Fruit fly (Drosophila melanogaster) whole organism, embryonic: Measurements from ENCODE around the gene Alp10.
A peak's percentile ranks its signal among the peaks of the same experiment; 100 is the strongest.

Source experiments
- Atf3 ChIP-seq: fragments of 200-800 bp; sonication (Bioruptor generic); optimal IDR thresholded peaks from 3 replicates; lab custom pipeline; 2016; ENCODE audit warnings: missing biosample characterization, missing genetic modification characterization
- Awh ChIP-seq: fragments of 200-800 bp; sonication (Bioruptor generic); IDR thresholded peaks from 2 replicates; pipeline ENCODE4, ENCODE4 v1.3.6; 2022; ENCODE audit warnings: missing biosample characterization, missing genetic modification characterization
- Bgb ChIP-seq: fragments of 200-800 bp; sonication (Bioruptor generic); IDR thresholded peaks from 2 replicates; pipeline ENCODE4 v1.3.6; 2022; ENCODE audit warnings: missing biosample characterization, missing genetic modification characterization; ENCODE audit not compliant: partially characterized antibody
- CG11504 ChIP-seq: fragments of 200-800 bp; sonication (Bioruptor generic); optimal IDR thresholded peaks from 3 replicates; lab custom pipeline; 2019; ENCODE audit warnings: missing biosample characterization, mild to moderate bottlenecking, missing genetic modification characterization, moderate library complexity
- CG13775 ChIP-seq: fragments of 200-800 bp; sonication (Bioruptor generic); optimal IDR thresholded peaks from 3 replicates; lab custom pipeline; 2017; ENCODE audit warnings: missing biosample characterization, mild to moderate bottlenecking, missing genetic modification characterization
- CG15011 ChIP-seq: fragments of 200-800 bp; sonication (Bioruptor generic); optimal IDR thresholded peaks from 3 replicates; lab custom pipeline; 2018; ENCODE audit warnings: missing biosample characterization, mild to moderate bottlenecking, missing genetic modification characterization
- CG15269 ChIP-seq: fragments of 200-800 bp; sonication (Bioruptor generic); optimal IDR thresholded peaks from 2 replicates; lab custom pipeline; 2018; ENCODE audit warnings: missing biosample characterization, mild to moderate bottlenecking, missing genetic modification characterization, moderate library complexity
- CG15601 ChIP-seq: fragments of 200-800 bp; sonication (Bioruptor generic); optimal IDR thresholded peaks from 3 replicates; lab custom pipeline; 2019; ENCODE audit warnings: missing biosample characterization, mild to moderate bottlenecking, missing genetic modification characterization, moderate library complexity
- CG16779 ChIP-seq: fragments of 200-800 bp; sonication (Bioruptor generic); IDR thresholded peaks from 2 replicates; pipeline ENCODE4 v1.3.6; 2022; ENCODE audit warnings: missing biosample characterization, missing genetic modification characterization
- CG17568 ChIP-seq: fragments of 200-800 bp; sonication (Bioruptor generic); optimal IDR thresholded peaks from 2 replicates; lab custom pipeline; 2018; ENCODE audit warnings: missing biosample characterization, mild to moderate bottlenecking, missing genetic modification characterization, moderate library complexity
- CG18619 ChIP-seq: fragments of 200-800 bp; sonication (Bioruptor generic); optimal IDR thresholded peaks from 3 replicates; lab custom pipeline; 2017; ENCODE audit warnings: missing biosample characterization, mild to moderate bottlenecking, missing genetic modification characterization
- CG2116 ChIP-seq: fragments of 200-800 bp; sonication (Bioruptor generic); optimal IDR thresholded peaks from 3 replicates; lab custom pipeline; 2018; ENCODE audit warnings: missing biosample characterization, mild to moderate bottlenecking, missing genetic modification characterization
- CG2202 ChIP-seq: fragments of 200-800 bp; sonication (Bioruptor generic); optimal IDR thresholded peaks from 2 replicates; lab custom pipeline; 2018; ENCODE audit warnings: missing biosample characterization, mild to moderate bottlenecking, missing genetic modification characterization
- CG2875 ChIP-seq: fragments of 200-800 bp; sonication (Bioruptor generic); optimal IDR thresholded peaks from 2 replicates; lab custom pipeline; 2017; ENCODE audit warnings: missing biosample characterization, mild to moderate bottlenecking, missing genetic modification characterization, missing genetic modification reagents
- CG31388 ChIP-seq: fragments of 200-800 bp; sonication (Bioruptor generic); optimal IDR thresholded peaks from 2 replicates; lab custom pipeline; 2016; ENCODE audit warnings: missing biosample characterization, missing genetic modification characterization
- CG6254 ChIP-seq: fragments of 200-800 bp; sonication (Bioruptor generic); optimal IDR thresholded peaks from 3 replicates; lab custom pipeline; 2017; ENCODE audit warnings: mild to moderate bottlenecking, missing biosample characterization, missing genetic modification reagents, missing genetic modification characterization
- CG6854 ChIP-seq: fragments of 200-800 bp; sonication (Bioruptor generic); optimal IDR thresholded peaks from 3 replicates; lab custom pipeline; 2017; ENCODE audit warnings: missing biosample characterization, mild to moderate bottlenecking, missing genetic modification characterization
- CG8478 ChIP-seq: fragments of >200 bp; optimal IDR thresholded peaks from 2 replicates; lab custom pipeline; 2018
- CG8924 ChIP-seq: fragments of 200-800 bp; optimal IDR thresholded peaks from 3 replicates; lab custom pipeline; 2019; ENCODE audit warnings: missing biosample characterization, mild to moderate bottlenecking, missing genetic modification characterization, moderate library complexity
- Deaf1 ChIP-seq: fragments of 200-800 bp; optimal IDR thresholded peaks from 3 replicates; lab custom pipeline; 2019; ENCODE audit warnings: missing biosample characterization, mild to moderate bottlenecking, missing genetic modification characterization, moderate library complexity
- Dip2 ChIP-seq: fragments of 200-800 bp; sonication (Bioruptor generic); IDR thresholded peaks from 2 replicates; pipeline ENCODE4 v1.3.6; 2022; ENCODE audit warnings: missing biosample characterization, missing genetic modification characterization
- Doc2 ChIP-seq: fragments of 200-800 bp; sonication (Bioruptor generic); IDR thresholded peaks from 2 replicates; pipeline ENCODE4 v1.3.6; 2022; ENCODE audit warnings: missing biosample characterization, missing genetic modification characterization
- Drgx ChIP-seq: fragments of 200-800 bp; sonication (Bioruptor generic); IDR thresholded peaks from 2 replicates; pipeline ENCODE4 v1.3.6; 2022; ENCODE audit warnings: missing biosample characterization, missing genetic modification characterization
- HLH54F ChIP-seq: fragments of 200-800 bp; sonication (Bioruptor generic); optimal IDR thresholded peaks from 3 replicates; lab custom pipeline; 2016; ENCODE audit warnings: missing biosample characterization, missing genetic modification characterization
- Hey ChIP-seq: fragments of 200-800 bp; sonication (Bioruptor generic); optimal IDR thresholded peaks from 3 replicates; lab custom pipeline; 2018; ENCODE audit warnings: missing biosample characterization, mild to moderate bottlenecking, missing genetic modification characterization
- Hr78 ChIP-seq, 2 experiments: fragments of 200-800 bp in 1 of 2; fragments of >200 bp in 1 of 2; sonication (Bioruptor generic) in 1 of 2; optimal IDR thresholded peaks; 2 replicates each; lab custom pipeline; 2017 to 2019; ENCODE audit warnings: missing biosample characterization in 2 of 2, missing genetic modification characterization in 2 of 2, mild to moderate bottlenecking in 1 of 2, moderate library complexity in 1 of 2
- Jarid2 ChIP-seq: fragments of 200-800 bp; sonication (Bioruptor generic); optimal IDR thresholded peaks from 3 replicates; lab custom pipeline; 2017; ENCODE audit warnings: mild to moderate bottlenecking, missing biosample characterization, missing genetic modification reagents, missing genetic modification characterization
- MBD-R2 ChIP-seq: fragments of 200-800 bp; sonication (Bioruptor generic); IDR thresholded peaks from 2 replicates; pipeline ENCODE4 v1.3.6; 2022; ENCODE audit warnings: missing biosample characterization, missing genetic modification characterization
- Neu2 ChIP-seq: fragments of 200-800 bp; sonication (Bioruptor generic); optimal IDR thresholded peaks from 3 replicates; lab custom pipeline; 2016; ENCODE audit warnings: missing biosample characterization, missing genetic modification characterization, borderline replicate concordance
- Nf-YC ChIP-seq: fragments of 200-800 bp; optimal IDR thresholded peaks from 3 replicates; lab custom pipeline; 2019; ENCODE audit warnings: missing biosample characterization, mild to moderate bottlenecking, missing genetic modification characterization, moderate library complexity
- Oaz ChIP-seq: fragments of 200-800 bp; sonication (Bioruptor generic); IDR thresholded peaks from 2 replicates; pipeline ENCODE4 v1.3.6; 2022; ENCODE audit warnings: missing biosample characterization, missing genetic modification characterization
- Pdp1 ChIP-seq, 2 experiments: fragments of 200-800 bp; sonication (Bioruptor generic); optimal IDR thresholded peaks; 3 replicates each; lab custom pipeline; 2016; ENCODE audit warnings: missing biosample characterization in 2 of 2, missing genetic modification characterization in 2 of 2, mild to moderate bottlenecking in 1 of 2, moderate library complexity in 1 of 2
- Sox102F ChIP-seq: fragments of 200-800 bp; sonication (Bioruptor generic); optimal IDR thresholded peaks from 2 replicates; lab custom pipeline; 2018; ENCODE audit warnings: missing biosample characterization, mild to moderate bottlenecking, missing genetic modification characterization, moderate library complexity
- Tbp ChIP-seq: fragments of >200 bp; optimal IDR thresholded peaks from 2 replicates; lab custom pipeline; 2018; ENCODE audit warnings: missing biosample characterization, missing genetic modification characterization
- abd-A ChIP-seq: fragments of 200-800 bp; sonication (Bioruptor generic); optimal IDR thresholded peaks from 3 replicates; lab custom pipeline; 2019; ENCODE audit warnings: missing biosample characterization, mild to moderate bottlenecking, missing genetic modification characterization, moderate library complexity
- bcd ChIP-seq: fragments of 200-800 bp; sonication (Bioruptor generic); optimal IDR thresholded peaks from 2 replicates; lab custom pipeline; 2017; ENCODE audit warnings: missing biosample characterization, mild to moderate bottlenecking, missing genetic modification characterization
- br ChIP-seq: fragments of >200 bp; optimal IDR thresholded peaks from 2 replicates; lab custom pipeline; 2017
- cg ChIP-seq: fragments of 200-800 bp; sonication (Bioruptor generic); optimal IDR thresholded peaks from 3 replicates; lab custom pipeline; 2019; ENCODE audit warnings: missing biosample characterization, mild to moderate bottlenecking, missing genetic modification characterization, moderate library complexity
- danr ChIP-seq: fragments of 200-800 bp; sonication (Bioruptor generic); IDR thresholded peaks from 2 replicates; pipeline ENCODE4 v1.3.6; 2022; ENCODE audit warnings: missing biosample characterization, missing genetic modification characterization
- dpn ChIP-seq, 2 experiments: fragments of 200-800 bp; sonication (Bioruptor generic); optimal IDR thresholded peaks; 3 replicates each; lab custom pipeline; 2016; ENCODE audit warnings: missing biosample characterization in 2 of 2, missing genetic modification characterization in 2 of 2
- dysf ChIP-seq: fragments of 200-800 bp; sonication (Bioruptor generic); IDR thresholded peaks from 3 replicates; pipeline ENCODE4 v1.3.6; 2022; ENCODE audit warnings: missing biosample characterization, missing genetic modification characterization
- gem ChIP-seq: fragments of 200-800 bp; sonication (Bioruptor generic); optimal IDR thresholded peaks from 2 replicates; lab custom pipeline; 2019; ENCODE audit warnings: missing biosample characterization, mild to moderate bottlenecking, missing genetic modification characterization, moderate library complexity
- gfzf ChIP-seq: fragments of 200-800 bp; sonication (Bioruptor generic); optimal IDR thresholded peaks from 2 replicates; lab custom pipeline; 2016; ENCODE audit warnings: missing biosample characterization, mild to moderate bottlenecking, missing genetic modification characterization, moderate library complexity
- grn ChIP-seq: fragments of 200-800 bp; sonication (Bioruptor generic); optimal IDR thresholded peaks from 3 replicates; lab custom pipeline; 2017; ENCODE audit warnings: missing biosample characterization, missing genetic modification characterization
- klu ChIP-seq: fragments of 200-800 bp; sonication (Bioruptor generic); IDR thresholded peaks from 2 replicates; pipeline ENCODE4 v1.3.6; 2022; ENCODE audit warnings: missing biosample characterization, missing genetic modification characterization
- lab ChIP-seq: fragments of 200-800 bp; sonication (Bioruptor generic); optimal IDR thresholded peaks from 3 replicates; lab custom pipeline; 2017; ENCODE audit warnings: missing biosample characterization, missing genetic modification characterization, mild to moderate bottlenecking, moderate library complexity, missing genetic modification reagents
- lmd ChIP-seq: fragments of 200-800 bp; sonication (Bioruptor generic); IDR thresholded peaks from 2 replicates; pipeline ENCODE4 v1.3.6; 2022; ENCODE audit warnings: missing biosample characterization, missing genetic modification characterization
- otp ChIP-seq: fragments of 200-800 bp; sonication (Bioruptor generic); IDR thresholded peaks from 3 replicates; pipeline ENCODE4, ENCODE4 v1.3.6; 2022; ENCODE audit warnings: missing biosample characterization, missing genetic modification characterization
- pros ChIP-seq: fragments of 200-800 bp; sonication (Bioruptor generic); optimal IDR thresholded peaks from 3 replicates; lab custom pipeline; 2019; ENCODE audit warnings: missing biosample characterization, mild to moderate bottlenecking, missing genetic modification characterization, moderate library complexity
- ranshi ChIP-seq: fragments of 200-800 bp; sonication (Bioruptor generic); IDR thresholded peaks from 2 replicates; pipeline ENCODE4 v1.3.6; 2022; ENCODE audit warnings: missing biosample characterization, missing genetic modification characterization
- ttk ChIP-seq: fragments of 200-800 bp; sonication (Bioruptor generic); IDR thresholded peaks from 2 replicates; pipeline ENCODE4 v2.1.2; 2022; ENCODE audit warnings: missing biosample characterization, missing genetic modification characterization
- wor ChIP-seq: fragments of 200-800 bp; sonication (Bioruptor generic); IDR thresholded peaks from 2 replicates; pipeline ENCODE4 v1.3.6; 2022; ENCODE audit warnings: missing biosample characterization, missing genetic modification characterization

The Alp10 gene

DNA sequence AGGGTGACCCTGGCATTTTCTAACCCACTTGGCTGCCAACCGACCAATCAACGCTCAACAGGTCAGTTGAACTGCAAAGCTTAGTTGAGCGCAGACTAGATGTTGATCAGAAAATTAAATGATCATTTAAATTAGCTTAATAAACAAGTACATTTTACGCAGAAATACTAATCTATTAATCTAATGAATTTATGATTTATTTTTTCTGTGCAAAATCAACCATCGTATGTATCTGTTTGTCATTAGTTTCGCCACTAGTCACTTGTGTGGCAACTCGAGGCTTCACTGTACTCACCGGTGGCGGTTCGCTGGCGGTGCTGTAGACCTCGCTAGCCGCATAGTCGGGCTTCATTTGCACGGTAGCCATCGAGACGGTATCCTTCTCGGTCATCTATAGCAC is 18.5 kb downstream of the Alp10 start (continued):
- TF ChIP-seq Oaz (GFP tag; lab: Robert Waterston, UW), result no peak
- no peak for TF ChIP-seq ttk
- TF ChIP-seq CG2202, result no peak
- TF ChIP-seq br, result no peak
- TF ChIP-seq abd-A (tag; lab: Kevin White, UChicago), result no peak
- TF ChIP-seq Hr78 (GFP tag; optimal IDR thresholded peaks at IDR 0.05; lab: Kevin White, UChicago), result no peak
- no peak for TF ChIP-seq pros (GFP tag; lab: Kevin White, UChicago)
- no peak for TF ChIP-seq CG13775
- no peak for TF ChIP-seq klu (GFP tag; lab: Robert Waterston, UW)
- no peak for TF ChIP-seq CG2116 (GFP tag; lab: Kevin White, UChicago)
- no peak for TF ChIP-seq bcd
- no peak for TF ChIP-seq otp (GFP tag; lab: Robert Waterston, UW)
- TF ChIP-seq CG31388 (GFP tag; lab: Kevin White, UChicago), result no peak
- no peak for TF ChIP-seq gfzf
- no peak for TF ChIP-seq Jarid2
- no peak for TF ChIP-seq CG16779 (GFP tag; lab: Robert Waterston, UW)
- TF ChIP-seq CG18619 (GFP tag; lab: Kevin White, UChicago), result no peak
- TF ChIP-seq dpn (GFP tag; optimal IDR thresholded peaks at IDR 0.05; lab: Kevin White, UChicago), result no peak
- TF ChIP-seq CG17568 (GFP tag; lab: Kevin White, UChicago), result no peak
- TF ChIP-seq MBD-R2, result no peak
- no peak for TF ChIP-seq CG6854
- TF ChIP-seq CG15011 (GFP tag; lab: Kevin White, UChicago), result no peak
- no peak for TF ChIP-seq Atf3 (GFP tag; lab: Kevin White, UChicago)
- TF ChIP-seq CG8924 (tag; lab: Kevin White, UChicago), result no peak
- TF ChIP-seq Tbp (GFP tag; lab: Kevin White, UChicago), result no peak
- no peak for TF ChIP-seq Dip2 (GFP tag; lab: Robert Waterston, UW)
- no peak for TF ChIP-seq HLH54F (GFP tag; lab: Kevin White, UChicago)
- TF ChIP-seq ranshi (GFP tag; lab: Robert Waterston, UW), result no peak
- no peak for TF ChIP-seq Deaf1 (tag; lab: Kevin White, UChicago)
- TF ChIP-seq Hey (tag; lab: Kevin White, UChicago), result no peak
- TF ChIP-seq Doc2 (GFP tag; lab: Robert Waterston, UW), result no peak
- peak; percentile 12; the same call in 1 of the 2 replicates for TF ChIP-seq lmd (GFP tag; lab: Robert Waterston, UW)
- TF ChIP-seq wor (GFP tag; lab: Robert Waterston, UW), result no peak
- no peak for TF ChIP-seq Bgb (GFP tag; lab: Robert Waterston, UW)
- TF ChIP-seq gem (tag; lab: Kevin White, UChicago), result no peak
- TF ChIP-seq lab (GFP tag; lab: Kevin White, UChicago), result no peak
- TF ChIP-seq Drgx (GFP tag; lab: Robert Waterston, UW), result 0 out of 2 replicates have a peak, but pooled peaks have one; percentile 17
- TF ChIP-seq Awh (GFP tag; lab: Robert Waterston, UW), result no peak
- no peak for TF ChIP-seq cg (GFP tag; lab: Kevin White, UChicago)
- TF ChIP-seq Nf-YC, result peak; percentile 81
- no peak for TF ChIP-seq Neu2
- TF ChIP-seq Pdp1 (GFP tag; optimal IDR thresholded peaks at IDR 0.05; lab: Kevin White, UChicago), result no peak
- TF ChIP-seq grn (GFP tag; lab: Kevin White, UChicago), result no peak
- 0 out of 3 replicates have a peak, but pooled peaks have one; percentile 6 for TF ChIP-seq dysf (GFP tag; lab: Robert Waterston, UW)
- TF ChIP-seq CG15601 (tag; lab: Kevin White, UChicago), result no peak
- peak; percentile 7 for TF ChIP-seq CG11504
- TF ChIP-seq CG8478, result no peak
- TF ChIP-seq CG15269 (tag; lab: Kevin White, UChicago), result no peak
- peak; percentile 31 for TF ChIP-seq CG6254 (GFP tag; lab: Kevin White, UChicago)
- TF ChIP-seq danr (GFP tag; lab: Robert Waterston, UW), result no peak
- no peak for TF ChIP-seq CG2875 (GFP tag; lab: Kevin White, UChicago)
- TF ChIP-seq Sox102F (GFP tag; lab: Kevin White, UChicago), result no peak
